Worm (Caenorhabditis elegans) whole organism, L4 larva: ENCODE data around the gene F52E1.3.

Experiments used
- ceh-82 ChIP-seq: sonication (generic microtip); optimal IDR thresholded peaks from 2 replicates; lab custom pipeline; 2017; ENCODE audit warnings: missing biosample characterization, missing genetic modification characterization
- ces-1 ChIP-seq: fragments of 150-350 bp; sonication (generic microtip); optimal IDR thresholded peaks from 4 replicates; lab custom pipeline; 2014; ENCODE audit warnings: missing biosample characterization, missing genetic modification reagents, missing genetic modification characterization
- ctbp-1 ChIP-seq: fragments of 200-800 bp; sonication (Bioruptor generic); IDR thresholded peaks from 2 replicates; pipeline ENCODE4 v1.3.6; 2022; ENCODE audit warnings: missing genetic modification reagents, missing genetic modification characterization, missing compliant biosample characterization
- daf-19 ChIP-seq: fragments of 200-800 bp; sonication (Bioruptor generic); conservative IDR thresholded peaks from 2 replicates; pipeline ENCODE4 v1.3.6; 2022; ENCODE audit warnings: missing genetic modification characterization, missing compliant biosample characterization
- dpl-1 ChIP-seq: fragments of 150-350 bp; optimal IDR thresholded peaks from 2 replicates; lab custom pipeline; 2014; ENCODE audit warnings: missing biosample characterization, missing genetic modification reagents, missing genetic modification characterization
- egl-27 ChIP-seq: sonication (generic microtip); optimal IDR thresholded peaks from 3 replicates; lab custom pipeline; 2017; ENCODE audit warnings: missing biosample characterization, missing genetic modification reagents, missing genetic modification characterization
- gei-8 ChIP-seq: fragments of 200-800 bp; sonication (Bioruptor generic); optimal IDR thresholded peaks from 2 replicates; lab custom pipeline; 2018; ENCODE audit warnings: mild to moderate bottlenecking, missing genetic modification characterization, missing compliant biosample characterization
- lsy-2 ChIP-seq, 2 experiments: fragments of 150-350 bp in 1 of 2; sonication (generic microtip) in 1 of 2; optimal IDR thresholded peaks; 2 replicates each; lab custom pipeline; 2014 to 2017; ENCODE audit warnings: missing biosample characterization in 2 of 2, missing genetic modification characterization in 2 of 2
- mep-1 ChIP-seq: fragments of 150-350 bp; sonication (generic microtip); optimal IDR thresholded peaks from 3 replicates; lab custom pipeline; 2014; ENCODE audit warnings: missing biosample characterization, missing genetic modification characterization
- nhr-102 ChIP-seq: sonication (generic microtip); optimal IDR thresholded peaks from 2 replicates; lab custom pipeline; 2016; ENCODE audit warnings: mild to moderate bottlenecking, missing genetic modification characterization, moderate library complexity, missing compliant biosample characterization
- nhr-111 ChIP-seq: fragments of 200-800 bp; sonication (Bioruptor generic); optimal IDR thresholded peaks from 2 replicates; lab custom pipeline; 2018; ENCODE audit warnings: mild to moderate bottlenecking, missing genetic modification characterization, missing compliant biosample characterization
- snpc-4 ChIP-seq: fragments of 150-350 bp; optimal IDR thresholded peaks from 2 replicates; lab custom pipeline; 2014; ENCODE audit warnings: missing biosample characterization, missing genetic modification characterization
- unc-62 ChIP-seq, 3 experiments: fragments of 150-350 bp in 1 of 3; sonication (generic microtip); optimal IDR thresholded peaks in 2 of 3; peaks in 1 of 3; 1 replicate in 1 of 3; 2 replicates in 2 of 3; lab custom pipeline; 2014 to 2017; ENCODE audit warnings: missing biosample characterization in 3 of 3, missing genetic modification characterization in 3 of 3, missing genetic modification reagents in 3 of 3, missing genotype in 1 of 3

ce11 chrV:8413432-8414021, 18.9 kb downstream of the F52E1.3 start, which contains the start of gene vha-18:
- TF ChIP-seq snpc-4 (tag; lab: Kevin White, UChicago) (no peak), unc-62 (GFP tag; optimal IDR thresholded peaks at IDR 0.05 in 1 of 2; lab: Kevin White, UChicago) (no peak), unc-62 (tag; optimal IDR thresholded peaks at IDR 0.05; lab: Kevin White, UChicago) (no peak), nhr-102 (no peak), egl-27 (tag; lab: Kevin White, UChicago) (no peak), ceh-82 (no peak), gei-8 (no peak), ctbp-1 (GFP tag; lab: Robert Waterston, UW) (no peak), lsy-2 (tag; optimal IDR thresholded peaks at IDR 0.05; lab: Kevin White, UChicago) (no peak), ces-1 (GFP tag; lab: Kevin White, UChicago) (no peak), daf-19 (no peak), mep-1 (tag; lab: Kevin White, UChicago) (no peak), nhr-111 (GFP tag; lab: Kevin White, UChicago) (no peak), dpl-1 (GFP tag; lab: Kevin White, UChicago) (no peak)
